Fruit fly (Drosophila melanogaster): ENCODE measurements around the gene CG5292.

The CG5292 gene

DNA sequence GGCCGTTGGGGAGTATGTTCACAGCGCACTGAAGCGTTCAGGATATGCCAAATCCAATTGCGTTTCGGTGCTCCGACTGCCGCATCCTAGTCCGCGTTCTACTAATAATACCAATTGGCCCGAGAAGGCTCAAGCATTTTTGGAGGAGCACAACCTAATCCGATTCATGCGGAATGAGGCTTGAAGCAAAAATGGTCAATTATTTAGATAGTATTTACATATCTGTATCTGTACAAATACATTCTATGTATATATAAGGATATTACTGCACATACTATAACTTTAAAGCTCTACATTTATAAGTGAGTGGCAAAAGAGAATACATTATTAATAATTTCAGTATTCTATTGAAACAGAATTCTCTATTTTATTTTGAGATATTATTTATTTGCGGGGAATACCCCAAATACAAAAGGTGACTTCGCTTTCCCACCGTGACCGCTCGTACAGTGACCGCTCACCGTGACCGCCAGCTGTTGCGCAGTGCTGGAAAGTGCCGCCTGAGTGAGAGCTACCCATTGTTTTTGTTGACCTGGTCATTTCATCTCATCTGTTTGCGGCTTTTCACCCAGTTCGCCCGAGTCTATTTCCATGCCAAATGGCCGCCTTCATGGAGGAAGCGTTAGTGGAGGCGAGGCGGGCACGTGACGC, at the start of gene CG5292 (continued):
- TF ChIP-seq CG3919 (GFP tag; optimal IDR thresholded peaks at IDR 0.05) (peak; percentile 50), Eip78C (GFP tag) (no peak), CG34406 (GFP tag; optimal IDR thresholded peaks at IDR 0.05) (no peak), Eip75B (GFP tag; optimal IDR thresholded peaks at IDR 0.05) (no peak), OdsH (GFP tag; optimal IDR thresholded peaks at IDR 0.05) (no peak), Lpt (GFP tag; optimal IDR thresholded peaks at IDR 0.05) (no peak), CG9139 (GFP tag; optimal IDR thresholded peaks at IDR 0.05) (no peak), CG11762 (GFP tag; optimal IDR thresholded peaks at IDR 0.05; ENCODE audit: insufficient read depth) (no peak), CG16779 (tag; optimal IDR thresholded peaks at IDR 0.05) (no peak)

- no peak for TF ChIP-seq Hr38 (GFP tag; optimal IDR thresholded peaks at IDR 0.05)
- no peak for TF ChIP-seq CG11762 (GFP tag; optimal IDR thresholded peaks at IDR 0.05; ENCODE audit: insufficient read depth)
- no peak for TF ChIP-seq Met (GFP tag; optimal IDR thresholded peaks at IDR 0.05)
- no peak for TF ChIP-seq achi (GFP tag; optimal IDR thresholded peaks at IDR 0.05)
- TF ChIP-seq CG6163 (GFP tag; IDR thresholded peaks at IDR 0.05): no peak
- TF ChIP-seq Gug (GFP tag; IDR thresholded peaks at IDR 0.05): no peak
- TF ChIP-seq CG31627 (GFP tag; optimal IDR thresholded peaks at IDR 0.05): no peak
- TF ChIP-seq Eip78C (GFP tag): no peak
- TF ChIP-seq dsx (GFP tag; optimal IDR thresholded peaks at IDR 0.05; ENCODE audit: poor library complexity, severe bottlenecking): no peak
- no peak for TF ChIP-seq Eip75B (GFP tag; optimal IDR thresholded peaks at IDR 0.05)
- TF ChIP-seq CG9139 (GFP tag; optimal IDR thresholded peaks at IDR 0.05): no peak
- TF ChIP-seq Lpt (GFP tag; optimal IDR thresholded peaks at IDR 0.05): no peak
- no peak for TF ChIP-seq fd85E (GFP tag; optimal IDR thresholded peaks at IDR 0.05)
- TF ChIP-seq vri (GFP tag; optimal IDR thresholded peaks at IDR 0.05): no peak
- no peak for TF ChIP-seq CG3032 (tag; optimal IDR thresholded peaks at IDR 0.05)
- TF ChIP-seq CG6808 (GFP tag; optimal IDR thresholded peaks at IDR 0.05): no peak
- TF ChIP-seq CG6276 (GFP tag; optimal IDR thresholded peaks at IDR 0.05): no peak
- TF ChIP-seq CG3919 (GFP tag; optimal IDR thresholded peaks at IDR 0.05): no peak
These were observed 42.8 kb upstream of the CG5292 start for dm6 chr3R:17108881-17109280.

DNA sequence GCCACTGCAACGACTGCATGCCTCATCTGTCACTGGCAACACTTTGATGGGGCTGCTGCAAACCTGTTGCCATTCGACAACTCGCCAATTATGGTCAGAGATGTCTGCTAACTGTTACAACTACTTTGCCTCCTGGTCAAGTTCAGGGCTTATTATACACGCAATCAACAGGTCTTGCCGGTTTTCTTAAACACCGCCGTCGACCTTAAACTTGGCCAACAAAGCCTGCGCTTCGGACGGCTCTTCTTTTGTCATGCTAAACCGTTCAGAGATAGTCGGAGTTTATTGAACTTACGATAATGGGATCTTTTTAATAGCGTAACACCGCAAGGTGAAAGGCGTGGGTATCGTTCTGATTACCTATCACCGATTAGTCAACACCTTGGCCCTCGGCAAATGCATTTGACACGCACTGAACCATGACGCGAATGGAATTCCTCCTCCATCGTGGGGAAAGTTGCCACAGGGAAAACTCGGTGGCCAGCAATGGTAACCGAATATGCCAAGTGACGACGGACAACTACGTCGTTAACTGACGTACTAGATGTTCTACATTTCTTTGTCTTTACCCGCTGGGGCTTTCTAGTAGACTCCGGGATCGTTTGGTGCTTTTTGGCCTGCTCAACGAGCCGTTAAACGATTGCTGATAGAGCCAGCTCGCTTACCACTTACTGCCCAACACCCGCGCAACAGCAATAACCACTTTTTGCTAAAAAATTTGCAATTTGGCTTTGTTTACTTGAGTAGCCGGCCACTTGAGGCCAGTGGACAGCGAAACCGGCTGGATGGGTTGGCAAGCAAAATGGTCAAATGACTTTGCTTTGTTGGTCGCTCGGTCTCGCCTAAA, 40.6 kb upstream of the CG5292 start:
- TF ChIP-seq Eip78C (GFP tag): no peak
- no peak for TF ChIP-seq Lpt (GFP tag; optimal IDR thresholded peaks at IDR 0.05)
- no peak for TF ChIP-seq CG15336 (GFP tag; IDR thresholded peaks at IDR 0.05)
- TF ChIP-seq Ets21C (GFP tag; optimal IDR thresholded peaks at IDR 0.05): no peak
- TF ChIP-seq CG10669 (GFP tag; optimal IDR thresholded peaks at IDR 0.05): no peak
- no peak for TF ChIP-seq Sox102F (GFP tag; optimal IDR thresholded peaks at IDR 0.05)
- TF ChIP-seq Sox15 (GFP tag; optimal IDR thresholded peaks at IDR 0.05): no peak
- peak in 1 of 2 experiments; percentile 41 for TF ChIP-seq ss (GFP tag; optimal IDR thresholded peaks at IDR 0.05)
- peak; percentile 85 for TF ChIP-seq vri (GFP tag; optimal IDR thresholded peaks at IDR 0.05)
- TF ChIP-seq CG4318 (GFP tag; optimal IDR thresholded peaks at IDR 0.05): no peak
- peak; percentile 12; the same call in 1 of the 3 replicates for TF ChIP-seq eg (GFP tag; IDR thresholded peaks at IDR 0.05)
- TF ChIP-seq CG8119 (GFP tag; IDR thresholded peaks at IDR 0.05): no peak
- no peak for TF ChIP-seq CG31627 (GFP tag; optimal IDR thresholded peaks at IDR 0.05)
- no peak for TF ChIP-seq esn (GFP tag; optimal IDR thresholded peaks at IDR 0.05)
- no peak for TF ChIP-seq cyc (GFP tag; optimal IDR thresholded peaks at IDR 0.05)
- no peak for TF ChIP-seq CG9139 (GFP tag; optimal IDR thresholded peaks at IDR 0.05)
- no peak for TF ChIP-seq Met (GFP tag; optimal IDR thresholded peaks at IDR 0.05)
- TF ChIP-seq CG6163 (GFP tag; IDR thresholded peaks at IDR 0.05): no peak
- TF ChIP-seq pdm3 (GFP tag; optimal IDR thresholded peaks at IDR 0.05): no peak
- TF ChIP-seq dsx (GFP tag; optimal IDR thresholded peaks at IDR 0.05; ENCODE audit: poor library complexity, severe bottlenecking): peak; percentile 27

DNA sequence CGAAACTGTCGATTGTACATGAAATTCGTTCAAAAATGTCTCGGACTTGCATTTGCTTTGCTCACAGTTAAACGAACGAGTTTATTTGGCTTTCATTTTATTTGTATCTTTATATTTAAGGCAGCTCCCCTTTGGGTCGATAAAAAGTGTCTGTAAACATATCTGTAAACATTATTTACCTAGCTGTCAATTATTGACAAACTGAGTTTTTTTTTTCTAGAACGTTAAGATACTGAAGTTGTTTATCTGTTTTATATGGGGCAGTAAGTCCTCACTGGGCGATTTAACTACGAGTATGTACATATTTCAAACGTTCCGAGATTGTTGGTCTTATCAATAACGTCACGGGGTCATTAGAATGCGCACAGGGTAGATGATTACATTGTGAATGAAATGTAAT, 36.0 kb upstream of the CG5292 start:
- no peak for TF ChIP-seq CG8119 (GFP tag; IDR thresholded peaks at IDR 0.05)
- TF ChIP-seq fkh (GFP tag; optimal IDR thresholded peaks at IDR 0.05): peak; percentile 95
- no peak for TF ChIP-seq Eip78C (GFP tag)
- TF ChIP-seq Smox (GFP tag; optimal IDR thresholded peaks at IDR 0.05): no peak
- no peak for TF ChIP-seq Hr4 (GFP tag; optimal IDR thresholded peaks at IDR 0.05)
- TF ChIP-seq CG34406 (GFP tag; optimal IDR thresholded peaks at IDR 0.05): no peak
- peak; percentile 31 for TF ChIP-seq vri (GFP tag; optimal IDR thresholded peaks at IDR 0.05)
- no peak for TF ChIP-seq pdm3 (GFP tag; optimal IDR thresholded peaks at IDR 0.05)

All from whole organism, prepupa.